Worm (Caenorhabditis elegans) whole organism, L1 larva: ENCODE results near the gene H20E11.1.

Experiments used
- C04F5.9 ChIP-seq: sonication (generic microtip); optimal IDR thresholded peaks from 2 replicates; lab custom pipeline; 2016; ENCODE audit warnings: missing genetic modification characterization, missing compliant biosample characterization
- C34B4.2 ChIP-seq: sonication (generic microtip); optimal IDR thresholded peaks from 2 replicates; lab custom pipeline; 2017; ENCODE audit warnings: mild to moderate bottlenecking, missing genetic modification characterization, missing compliant biosample characterization
- alr-1 ChIP-seq: fragments of 200-800 bp; sonication (Bioruptor generic); optimal IDR thresholded peaks from 2 replicates; lab custom pipeline; 2018; ENCODE audit warnings: borderline replicate concordance, mild to moderate bottlenecking, missing genetic modification characterization, missing compliant biosample characterization
- ceh-63 ChIP-seq: fragments of 200-800 bp; sonication (Bioruptor generic); optimal IDR thresholded peaks from 2 replicates; lab custom pipeline; 2018; ENCODE audit warnings: mild to moderate bottlenecking, missing genetic modification characterization, missing compliant biosample characterization
- ceh-8 ChIP-seq: fragments of 200-800 bp; sonication (Bioruptor generic); optimal IDR thresholded peaks from 2 replicates; lab custom pipeline; 2018; ENCODE audit warnings: mild to moderate bottlenecking, missing genetic modification characterization, moderate library complexity, missing compliant biosample characterization
- ceh-88 ChIP-seq: fragments of 200-800 bp; sonication (Bioruptor generic); IDR thresholded peaks from 2 replicates; pipeline ENCODE4 v1.3.6; 2022; ENCODE audit warnings: missing genetic modification characterization, missing compliant biosample characterization
- ces-1 ChIP-seq: fragments of 150-350 bp; optimal IDR thresholded peaks from 2 replicates; lab custom pipeline; 2014; ENCODE audit warnings: missing biosample characterization, missing genetic modification reagents, missing genetic modification characterization
- dpl-1 ChIP-seq, 3 experiments: fragments of 150-350 bp in 2 of 3; sonication (generic microtip) in 1 of 3; optimal IDR thresholded peaks; 2 replicates each; lab custom pipeline; 2014 to 2017; ENCODE audit warnings: missing biosample characterization in 3 of 3, missing genetic modification characterization in 3 of 3, missing genetic modification reagents in 3 of 3
- dsc-1 ChIP-seq: sonication (generic microtip); optimal IDR thresholded peaks from 2 replicates; lab custom pipeline; 2016; ENCODE audit warnings: mild to moderate bottlenecking, missing genetic modification characterization, missing compliant biosample characterization
- efl-1 ChIP-seq, 4 experiments: fragments of 150-350 bp; optimal IDR thresholded peaks in 3 of 4; peaks in 1 of 4; 1 replicate in 1 of 4; 2 replicates in 3 of 4; lab custom pipeline; 2014; ENCODE audit warnings: missing biosample characterization in 2 of 4, missing genetic modification characterization in 2 of 4, missing genetic modification reagents in 2 of 4
- efl-3 ChIP-seq: fragments of 200-800 bp; sonication (Bioruptor generic); optimal IDR thresholded peaks from 2 replicates; lab custom pipeline; 2018; ENCODE audit warnings: mild to moderate bottlenecking, missing genetic modification characterization, missing compliant biosample characterization
- egl-13 ChIP-seq: sonication (generic microtip); optimal IDR thresholded peaks from 2 replicates; lab custom pipeline; 2016; ENCODE audit warnings: missing genotype, missing genetic modification reagents, missing genetic modification characterization, missing compliant biosample characterization
- elt-2 ChIP-seq: sonication (generic microtip); optimal IDR thresholded peaks from 2 replicates; lab custom pipeline; 2016; ENCODE audit warnings: missing genetic modification characterization, mild to moderate bottlenecking, inconsistent platforms, missing compliant biosample characterization, missing genetic modification reagents
- elt-3 ChIP-seq, 6 experiments: fragments of 150-350 bp in 1 of 6; sonication (generic microtip); optimal IDR thresholded peaks; 2 replicates each; lab custom pipeline; 2017 to 2018; ENCODE audit warnings: missing biosample characterization in 6 of 6, missing genetic modification characterization in 6 of 6, inconsistent platforms in 1 of 6
- fkh-8 ChIP-seq: sonication (generic microtip); optimal IDR thresholded peaks from 2 replicates; lab custom pipeline; 2016; ENCODE audit warnings: mild to moderate bottlenecking, missing genetic modification characterization, missing compliant biosample characterization
- fos-1 ChIP-seq: fragments of 150-350 bp; optimal IDR thresholded peaks from 2 replicates; lab custom pipeline; 2014; ENCODE audit warnings: missing biosample characterization, missing genetic modification characterization
- isw-1 ChIP-seq: fragments of 200-800 bp; sonication (Bioruptor generic); IDR thresholded peaks from 2 replicates; pipeline ENCODE4 v1.3.6; 2022; ENCODE audit warnings: missing genetic modification characterization, missing compliant biosample characterization
- jun-1 ChIP-seq: fragments of 150-350 bp; optimal IDR thresholded peaks from 2 replicates; lab custom pipeline; 2014; ENCODE audit warnings: missing biosample characterization, missing genetic modification reagents, missing genetic modification characterization
- lin-35 ChIP-seq, 2 experiments: fragments of 150-350 bp; optimal IDR thresholded peaks; 2 replicates each; lab custom pipeline; 2014; ENCODE audit warnings: missing biosample characterization in 2 of 2, missing genetic modification characterization in 2 of 2, missing genetic modification reagents in 2 of 2
- lin-39 ChIP-seq: fragments of 150-350 bp; optimal IDR thresholded peaks from 2 replicates; lab custom pipeline; 2014; ENCODE audit warnings: missing biosample characterization, missing genetic modification reagents, missing genetic modification characterization
- lir-3 ChIP-seq: sonication (generic microtip); optimal IDR thresholded peaks from 2 replicates; lab custom pipeline; 2016; ENCODE audit warnings: mild to moderate bottlenecking, missing genetic modification characterization, moderate library complexity, missing compliant biosample characterization; ENCODE audit not compliant: poor library complexity
- lsy-2 ChIP-seq, 2 experiments: fragments of 150-350 bp; optimal IDR thresholded peaks; 2 replicates each; lab custom pipeline; 2014; ENCODE audit warnings: missing biosample characterization in 2 of 2, missing genetic modification characterization in 2 of 2
- mdl-1 ChIP-seq, 2 experiments: fragments of 150-350 bp; optimal IDR thresholded peaks; 2 replicates each; lab custom pipeline; 2014 to 2017; ENCODE audit warnings: missing biosample characterization in 2 of 2, missing genetic modification characterization in 2 of 2, inconsistent platforms in 1 of 2
- mef-2 ChIP-seq: fragments of 150-350 bp; optimal IDR thresholded peaks from 2 replicates; lab custom pipeline; 2014; ENCODE audit warnings: missing biosample characterization, missing genetic modification characterization
- mep-1 ChIP-seq: fragments of 150-350 bp; optimal IDR thresholded peaks from 2 replicates; lab custom pipeline; 2014; ENCODE audit warnings: missing biosample characterization, missing genetic modification characterization
- nhr-11 ChIP-seq: fragments of 150-350 bp; optimal IDR thresholded peaks from 2 replicates; lab custom pipeline; 2014; ENCODE audit warnings: missing biosample characterization, missing genetic modification characterization
- nhr-12 ChIP-seq: sonication (generic microtip); optimal IDR thresholded peaks from 2 replicates; lab custom pipeline; 2017; ENCODE audit warnings: missing biosample characterization, missing genetic modification characterization
- nhr-19 ChIP-seq: fragments of 200-800 bp; sonication (Bioruptor generic); conservative IDR thresholded peaks from 2 replicates; pipeline ENCODE4 v1.3.6; 2022; ENCODE audit warnings: missing genetic modification characterization, missing compliant biosample characterization
- nhr-20 ChIP-seq: sonication (generic microtip); optimal IDR thresholded peaks from 2 replicates; lab custom pipeline; 2016; ENCODE audit warnings: mild to moderate bottlenecking, missing genetic modification characterization, missing compliant biosample characterization
- nhr-28 ChIP-seq: fragments of 150-350 bp; optimal IDR thresholded peaks from 2 replicates; lab custom pipeline; 2014; ENCODE audit warnings: missing biosample characterization, missing genetic modification characterization
- nhr-47 ChIP-seq: sonication (generic microtip); optimal IDR thresholded peaks from 2 replicates; lab custom pipeline; 2016; ENCODE audit warnings: mild to moderate bottlenecking, missing genetic modification characterization, moderate library complexity, missing compliant biosample characterization
- nhr-71 ChIP-seq: sonication (generic microtip); optimal IDR thresholded peaks from 2 replicates; lab custom pipeline; 2016; ENCODE audit warnings: mild to moderate bottlenecking, missing genetic modification characterization, moderate library complexity, missing compliant biosample characterization
- nhr-84 ChIP-seq: sonication (generic microtip); optimal IDR thresholded peaks from 2 replicates; lab custom pipeline; 2017; ENCODE audit warnings: missing biosample characterization, missing genetic modification characterization
- nhr-90 ChIP-seq: sonication (generic microtip); optimal IDR thresholded peaks from 2 replicates; lab custom pipeline; 2016; ENCODE audit warnings: mild to moderate bottlenecking, missing genetic modification characterization, missing compliant biosample characterization; ENCODE audit not compliant: poor library complexity
- pqm-1 ChIP-seq: sonication (generic microtip); optimal IDR thresholded peaks from 3 replicates; lab custom pipeline; 2017; ENCODE audit warnings: missing biosample characterization, missing genetic modification characterization
- skn-1 ChIP-seq: fragments of 150-350 bp; optimal IDR thresholded peaks from 2 replicates; lab custom pipeline; 2014; ENCODE audit warnings: missing biosample characterization, missing genetic modification characterization
- sox-4 ChIP-seq: sonication (generic microtip); optimal IDR thresholded peaks from 2 replicates; lab custom pipeline; 2016; ENCODE audit warnings: missing genetic modification characterization, missing compliant biosample characterization
- sup-37 ChIP-seq: fragments of 200-800 bp; sonication (Bioruptor generic); optimal IDR thresholded peaks from 2 replicates; lab custom pipeline; 2018; ENCODE audit warnings: mild to moderate bottlenecking, missing genetic modification characterization, missing compliant biosample characterization
- swsn-7 ChIP-seq: sonication (generic microtip); optimal IDR thresholded peaks from 2 replicates; lab custom pipeline; 2016; ENCODE audit warnings: missing genetic modification characterization, missing compliant biosample characterization
- tbx-2 ChIP-seq: sonication (generic microtip); optimal IDR thresholded peaks from 2 replicates; lab custom pipeline; 2016; ENCODE audit warnings: missing genetic modification characterization, missing compliant biosample characterization
- tlp-1 ChIP-seq: fragments of 150-350 bp; optimal IDR thresholded peaks from 2 replicates; lab custom pipeline; 2014; ENCODE audit warnings: missing biosample characterization, missing genetic modification characterization
- unc-86 ChIP-seq: sonication (generic microtip); optimal IDR thresholded peaks from 2 replicates; lab custom pipeline; 2016; ENCODE audit warnings: missing genetic modification characterization, missing compliant biosample characterization
- zip-4 ChIP-seq: fragments of 200-800 bp; sonication (Bioruptor generic); optimal IDR thresholded peaks from 2 replicates; lab custom pipeline; 2018; ENCODE audit warnings: mild to moderate bottlenecking, missing genetic modification characterization, moderate library complexity, missing compliant biosample characterization
- ztf-4 ChIP-seq: fragments of 150-350 bp; optimal IDR thresholded peaks from 2 replicates; lab custom pipeline; 2014; ENCODE audit warnings: missing biosample characterization, missing genetic modification characterization

Gene H20E11.1

DNA sequence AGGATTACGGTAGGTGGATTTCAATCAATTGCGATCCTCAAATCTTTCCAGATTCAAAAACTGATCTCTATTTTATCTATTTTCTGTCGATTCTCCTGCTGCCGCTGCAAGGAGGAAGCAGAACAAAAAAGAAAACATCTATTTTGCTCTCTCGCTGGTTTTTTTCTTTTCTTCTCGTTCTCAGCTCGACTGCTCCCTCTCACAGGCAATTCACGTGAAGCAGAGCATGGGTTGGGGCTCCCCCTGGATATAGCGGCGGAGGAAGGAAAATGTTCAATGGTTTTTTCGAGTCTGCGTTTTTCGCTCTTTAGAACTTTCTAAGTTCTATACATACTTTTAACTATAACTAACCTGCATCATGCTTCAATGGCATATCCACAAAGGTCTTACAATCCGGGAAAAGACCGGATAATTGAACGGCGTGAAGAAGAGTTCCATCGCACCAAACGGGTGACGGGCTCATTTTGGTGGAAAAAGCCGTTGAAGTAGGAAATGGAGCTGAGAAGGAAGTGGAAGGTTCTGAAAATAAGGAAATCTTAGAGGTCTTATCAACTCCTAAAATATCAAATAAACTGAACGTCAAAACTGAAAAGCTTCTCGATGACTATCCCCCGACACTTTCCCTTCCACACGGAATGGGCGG, 49.1 kb downstream of the H20E11.1 start (continued):
- TF ChIP-seq C34B4.2 (tag; lab: Kevin White, UChicago) = no peak
- TF ChIP-seq isw-1 (GFP tag; lab: Robert Waterston, UW) = peak; percentile 22; the same call in 1 of the 2 replicates
- peak; percentile 62 for TF ChIP-seq egl-13 (tag; lab: Kevin White, UChicago)
- TF ChIP-seq sup-37 (GFP tag; lab: Kevin White, UChicago) = peak; percentile 21
- TF ChIP-seq mef-2 (tag; lab: Kevin White, UChicago) = peak; percentile 76
- no peak for TF ChIP-seq C04F5.9 (tag; lab: Kevin White, UChicago)
- TF ChIP-seq nhr-20 (tag; lab: Kevin White, UChicago) = peak; percentile 78
- TF ChIP-seq dsc-1 = peak; percentile 42
- peak; percentile 68 for TF ChIP-seq mep-1 (tag; lab: Kevin White, UChicago)
- peak; percentile 49 for TF ChIP-seq fos-1 (tag; lab: Kevin White, UChicago)
- TF ChIP-seq ces-1 = no peak
- TF ChIP-seq nhr-71 (tag; lab: Kevin White, UChicago) = peak; percentile 91
- TF ChIP-seq jun-1 (tag; lab: Kevin White, UChicago) = peak; percentile 54
- peak; percentile 63 for TF ChIP-seq unc-86 (tag; lab: Kevin White, UChicago)
- TF ChIP-seq skn-1 (tag; lab: Kevin White, UChicago) = peak; percentile 75
- peak in 1 of 2 experiments; percentile 65 for TF ChIP-seq lin-35 (GFP tag; optimal IDR thresholded peaks at IDR 0.05; lab: Kevin White, UChicago)
- TF ChIP-seq sox-4 = peak; percentile 49
- peak; percentile 57 for TF ChIP-seq nhr-11
- TF ChIP-seq lin-39 (tag; lab: Kevin White, UChicago) = peak; percentile 6
- peak; percentile 94 for TF ChIP-seq nhr-19
- no peak for TF ChIP-seq elt-3 (tag; optimal IDR thresholded peaks at IDR 0.05; lab: Kevin White, UChicago)
- peak; percentile 68 for TF ChIP-seq swsn-7 (tag; lab: Kevin White, UChicago)
- TF ChIP-seq lir-3 (tag; lab: Kevin White, UChicago) = peak; percentile 17
- no peak for TF ChIP-seq efl-3
- TF ChIP-seq zip-4 (GFP tag; lab: Kevin White, UChicago) = no peak
- no peak for TF ChIP-seq nhr-12 (tag; lab: Kevin White, UChicago)
- peak in 1 of 3 experiments; percentile 36 for TF ChIP-seq dpl-1 (GFP tag; optimal IDR thresholded peaks at IDR 0.05; lab: Kevin White, UChicago)
- peak; percentile 70 to 84 for TF ChIP-seq lsy-2 (tag; optimal IDR thresholded peaks at IDR 0.05; lab: Kevin White, UChicago)
- no peak for TF ChIP-seq alr-1 (tag; lab: Kevin White, UChicago)
- peak in 1 of 2 experiments; percentile 76 for TF ChIP-seq mdl-1 (tag; optimal IDR thresholded peaks at IDR 0.05; lab: Kevin White, UChicago)
- peak; percentile 70 for TF ChIP-seq tbx-2 (tag; lab: Kevin White, UChicago)

DNA sequence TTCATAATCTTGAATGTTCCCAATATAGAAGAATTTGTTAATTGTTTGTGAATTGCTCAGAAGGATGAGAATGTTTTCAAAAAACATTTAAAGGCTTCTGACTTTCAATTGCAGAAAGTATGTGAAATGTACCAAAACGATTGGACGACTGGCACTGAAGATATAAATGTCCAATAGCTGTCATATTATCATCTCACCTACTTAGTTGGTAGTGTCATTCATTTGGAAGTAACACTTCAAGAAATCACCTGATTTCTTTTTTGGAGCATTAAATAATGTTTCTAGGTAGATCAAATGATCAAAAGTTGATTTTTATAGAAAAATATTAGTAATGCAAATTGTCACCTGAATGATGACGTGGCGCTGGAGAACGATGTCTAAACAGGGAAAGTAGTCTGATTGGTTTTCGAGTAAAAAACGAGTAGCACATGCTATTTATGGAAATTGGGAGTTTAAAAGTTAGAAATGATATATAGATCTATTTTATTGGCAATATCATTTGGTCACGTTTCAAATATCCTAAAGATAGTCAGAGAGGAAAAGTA, 49.8 kb downstream of the H20E11.1 start:
- TF ChIP-seq ceh-63 (GFP tag; lab: Kevin White, UChicago) (no peak), fkh-8 (tag; lab: Kevin White, UChicago) (peak; percentile 64), sox-4 (peak; percentile 48), nhr-47 (peak; percentile 19), nhr-71 (tag; lab: Kevin White, UChicago) (peak; percentile 45), dsc-1 (peak; percentile 51), pqm-1 (no peak)

DNA sequence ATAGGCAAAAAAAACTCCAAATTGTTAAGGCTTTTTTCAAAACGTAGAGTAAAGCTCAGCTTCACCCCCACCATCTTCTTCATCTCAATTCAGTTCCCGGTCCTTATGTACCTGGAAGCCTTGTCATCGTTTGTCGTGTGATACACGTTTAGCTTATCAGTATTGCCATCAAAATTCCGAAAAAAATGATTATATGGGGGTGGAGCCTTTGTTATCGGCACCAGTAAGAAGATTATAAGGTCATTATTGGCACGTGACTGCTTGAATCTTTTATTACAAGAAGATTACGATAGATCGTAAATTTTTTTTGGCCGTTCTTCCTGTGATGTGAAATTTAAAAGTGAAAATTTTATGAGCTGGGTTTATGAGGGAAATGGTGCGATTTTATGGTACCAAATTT, 50.5 kb downstream of the H20E11.1 start:
- TF ChIP-seq ztf-4 (tag; lab: Kevin White, UChicago) (no peak), pqm-1 (peak; percentile 12), elt-2 (peak; percentile 97), tlp-1 (tag; lab: Kevin White, UChicago) (peak; percentile 33), nhr-84 (tag; lab: Kevin White, UChicago) (no peak), ceh-8 (GFP tag; lab: Kevin White, UChicago) (no peak), tbx-2 (tag; lab: Kevin White, UChicago) (no peak), efl-1 (optimal IDR thresholded peaks at IDR 0.05; lab: Kevin White, UChicago) (no peak), efl-1 (GFP tag; optimal IDR thresholded peaks at IDR 0.05 in 1 of 2; lab: Kevin White, UChicago) (peak in 1 of 2 experiments; percentile 81), nhr-19 (no peak), alr-1 (tag; lab: Kevin White, UChicago) (no peak), ceh-88 (no peak), jun-1 (tag; lab: Kevin White, UChicago) (peak; percentile 59), dsc-1 (peak; percentile 12), lin-35 (GFP tag; optimal IDR thresholded peaks at IDR 0.05; lab: Kevin White, UChicago) (peak in 1 of 2 experiments; percentile 23), nhr-28 (tag; lab: Kevin White, UChicago) (no peak), nhr-90 (peak; percentile 14)
- TF ChIP-seq, all 84 proteins: peak for 8
